Fruit fly (Drosophila melanogaster): ENCODE results near the gene CG9663.

The CG9663 gene

dm6 chr2L:3302958-3303842 is at the start of gene CG9663:
CG9663 (minus strand) TSS chr2L:3303130.
- no peak for TF ChIP-seq CG7963 (GFP tag; IDR thresholded peaks at IDR 0.05; ENCODE audit: partially characterized antibody)
- peak; percentile 28 for TF ChIP-seq Ptx1 (GFP tag; IDR thresholded peaks at IDR 0.05)
- no peak for TF ChIP-seq usp (GFP tag; optimal IDR thresholded peaks at IDR 0.05)
- TF ChIP-seq CHES-1-like (GFP tag; optimal IDR thresholded peaks at IDR 0.05), result peak; percentile 35
- no peak for TF ChIP-seq CG6175 (GFP tag; IDR thresholded peaks at IDR 0.05)
- no peak; the same call in 1 of the 2 replicates for TF ChIP-seq ranshi (GFP tag; IDR thresholded peaks at IDR 0.05)
- no peak for TF ChIP-seq sc (optimal IDR thresholded peaks at IDR 0.05)
- TF ChIP-seq sc (GFP tag; optimal IDR thresholded peaks at IDR 0.05), result no peak
- TF ChIP-seq TFAM (GFP tag; optimal IDR thresholded peaks at IDR 0.05), result no peak
- peak; percentile 44 for TF ChIP-seq lilli (GFP tag; optimal IDR thresholded peaks at IDR 0.05)
- TF ChIP-seq maf-S (GFP tag; optimal IDR thresholded peaks at IDR 0.05), result no peak
- no peak for TF ChIP-seq dmrt11E (tag; optimal IDR thresholded peaks at IDR 0.05)
- TF ChIP-seq CG10979 (tag; optimal IDR thresholded peaks at IDR 0.05), result peak; percentile 5
- TF ChIP-seq CG14710 (tag; optimal IDR thresholded peaks at IDR 0.05), result peak; percentile 77
- TF ChIP-seq Six4 (GFP tag; optimal IDR thresholded peaks at IDR 0.05), result no peak
- TF ChIP-seq pfk (GFP tag; optimal IDR thresholded peaks at IDR 0.05), result peak; percentile 36
- peak; percentile 47 for TF ChIP-seq ftz-f1 (GFP tag; optimal IDR thresholded peaks at IDR 0.05)
- TF ChIP-seq D (optimal IDR thresholded peaks at IDR 0.05), result peak; percentile 66
- peak; percentile 8 for TF ChIP-seq D (GFP tag; optimal IDR thresholded peaks at IDR 0.05)
- TF ChIP-seq CG6683 (GFP tag; optimal IDR thresholded peaks at IDR 0.05), result no peak
- TF ChIP-seq CG6254 (GFP tag; optimal IDR thresholded peaks at IDR 0.05), result peak; percentile 16
- TF ChIP-seq CG2116 (GFP tag; optimal IDR thresholded peaks at IDR 0.05), result peak; percentile 73
- TF ChIP-seq CG12391 (tag; optimal IDR thresholded peaks at IDR 0.05), result peak; percentile 27
- peak; percentile 33; the same call in 1 of the 2 replicates for TF ChIP-seq E2f1 (GFP tag; IDR thresholded peaks at IDR 0.05)
- no peak for TF ChIP-seq CG43689 (GFP tag; IDR thresholded peaks at IDR 0.05)
- peak; percentile 61 for TF ChIP-seq Drgx (GFP tag; IDR thresholded peaks at IDR 0.05)
- peak; percentile 55 for TF ChIP-seq ttk (GFP tag; IDR thresholded peaks at IDR 0.05)
- TF ChIP-seq CG4282 (GFP tag; optimal IDR thresholded peaks at IDR 0.05), result peak; percentile 27
- peak; percentile 18 to 85 for TF ChIP-seq bsh (GFP tag; optimal IDR thresholded peaks at IDR 0.05)
- peak; percentile 8 for TF ChIP-seq Kr (GFP tag; optimal IDR thresholded peaks at IDR 0.05)
- no peak for TF ChIP-seq ATbp (GFP tag; optimal IDR thresholded peaks at IDR 0.05)
- TF ChIP-seq fu2 (GFP tag; optimal IDR thresholded peaks at IDR 0.05), result no peak
- TF ChIP-seq CG11456 (GFP tag; IDR thresholded peaks at IDR 0.05), result no peak
- peak; percentile 9 for TF ChIP-seq CG15601 (tag; optimal IDR thresholded peaks at IDR 0.05)
- TF ChIP-seq B-H1 (GFP tag; IDR thresholded peaks at IDR 0.05), result peak; percentile 28; the same call in 1 of the 3 replicates
- peak; percentile 22 for TF ChIP-seq CG8924 (tag; optimal IDR thresholded peaks at IDR 0.05)
- TF ChIP-seq cg (GFP tag; optimal IDR thresholded peaks at IDR 0.05), result peak; percentile 67
- TF ChIP-seq CG33213 (GFP tag; optimal IDR thresholded peaks at IDR 0.05), result peak; percentile 38
- TF ChIP-seq CG3847 (GFP tag; IDR thresholded peaks at IDR 0.05), result peak; percentile 45
- TF ChIP-seq D19B (GFP tag; optimal IDR thresholded peaks at IDR 0.05), result no peak
- no peak for TF ChIP-seq CG3726 (GFP tag; IDR thresholded peaks at IDR 0.05)
- TF ChIP-seq CG11696 (GFP tag; IDR thresholded peaks at IDR 0.05), result 0 out of 2 replicates have a peak, but pooled peaks have one; percentile 12
- peak; percentile 42 for TF ChIP-seq cwo (GFP tag; optimal IDR thresholded peaks at IDR 0.05)
- no peak for TF ChIP-seq dimm (GFP tag; IDR thresholded peaks at IDR 0.05)
- TF ChIP-seq CG8765 (GFP tag; IDR thresholded peaks at IDR 0.05), result 0 out of 2 replicates have a peak, but pooled peaks have one; percentile 28
- no peak for TF ChIP-seq CG31388 (GFP tag; optimal IDR thresholded peaks at IDR 0.05)
- no peak for TF ChIP-seq Aef1 (GFP tag; IDR thresholded peaks at IDR 0.05)
- TF ChIP-seq kni (GFP tag; optimal IDR thresholded peaks at IDR 0.05), result peak; percentile 86
- TF ChIP-seq gcm (GFP tag; optimal IDR thresholded peaks at IDR 0.05), result peak; percentile 53
